Worm (Caenorhabditis elegans): ENCODE results near the gene Y75B12B.1.
A peak's percentile ranks its signal among the peaks of the same experiment; 100 is the strongest.

Gene Y75B12B.1

ce11 chrV:15136772-15137171, 47.7 kb upstream of the Y75B12B.1 start, which contains the start of gene aipl-1 (continued):
- TF ChIP-seq sdz-38 (tag; optimal IDR thresholded peaks at IDR 0.05) (no peak), B0261.1 (tag; optimal IDR thresholded peaks at IDR 0.05) (no peak), xnd-1 (tag; optimal IDR thresholded peaks at IDR 0.05) (no peak), T07F8.4 (tag; optimal IDR thresholded peaks at IDR 0.05) (no peak), unc-62 (GFP tag; optimal IDR thresholded peaks at IDR 0.05) (no peak), D2030.7 (GFP tag; IDR thresholded peaks at IDR 0.05) (peak; percentile 79), F33H1.4 (GFP tag; IDR thresholded peaks at IDR 0.05) (0 out of 2 replicates have a peak, but pooled peaks have one; percentile 31), F57A8.1 (GFP tag; optimal IDR thresholded peaks at IDR 0.05) (no peak), madf-6 (GFP tag; IDR thresholded peaks at IDR 0.05) (peak; percentile 40; the same call in 1 of the 2 replicates), lin-54 (GFP tag; optimal IDR thresholded peaks at IDR 0.05) (peak; percentile 62), hmg-1.2 (GFP tag; IDR thresholded peaks at IDR 0.05) (peak; percentile 98), hlh-26 (GFP tag; conservative IDR thresholded peaks at IDR 0.05) (no peak), ekl-4 (GFP tag; IDR thresholded peaks at IDR 0.05) (no peak), Y56A3A.18 (GFP tag; IDR thresholded peaks at IDR 0.05) (no peak), bed-1 (GFP tag; IDR thresholded peaks at IDR 0.05) (no peak), dox-1 (GFP tag; IDR thresholded peaks at IDR 0.05) (peak; percentile 73), zfh-2 (GFP tag; conservative IDR thresholded peaks at IDR 0.05) (no peak), mcd-1 (GFP tag; IDR thresholded peaks at IDR 0.05) (peak; percentile 90), ztf-18 (tag; optimal IDR thresholded peaks at IDR 0.05) (no peak), C17E4.6 (GFP tag; IDR thresholded peaks at IDR 0.05) (no peak), somi-1 (GFP tag; optimal IDR thresholded peaks at IDR 0.05) (no peak), ztf-28 (GFP tag; IDR thresholded peaks at IDR 0.05) (no peak), F39B2.1 (GFP tag; IDR thresholded peaks at IDR 0.05) (no peak), cebp-1 (GFP tag; IDR thresholded peaks at IDR 0.05) (0 out of 2 replicates have a peak, but pooled peaks have one; percentile 36), cebp-1 (tag; optimal IDR thresholded peaks at IDR 0.05) (no peak), attf-5 (GFP tag; optimal IDR thresholded peaks at IDR 0.05) (peak; percentile 73), lag-1 (GFP tag; IDR thresholded peaks at IDR 0.05) (no peak), efl-1 (GFP tag; optimal IDR thresholded peaks at IDR 0.05) (peak; percentile 61), ceh-27 (GFP tag; optimal IDR thresholded peaks at IDR 0.05) (peak; percentile 52), madf-10 (tag; optimal IDR thresholded peaks at IDR 0.05) (peak; percentile 8), dpff-1 (tag; optimal IDR thresholded peaks at IDR 0.05) (no peak), cebp-2 (GFP tag; IDR thresholded peaks at IDR 0.05) (no peak), B0019.2 (GFP tag; conservative IDR thresholded peaks at IDR 0.05) (0 out of 2 replicates have a peak, but pooled peaks have one; percentile 42), snpc-3.4 (tag; optimal IDR thresholded peaks at IDR 0.05) (peak; percentile 25), dpl-1 (GFP tag; optimal IDR thresholded peaks at IDR 0.05) (peak; percentile 7), egl-18 (GFP tag; IDR thresholded peaks at IDR 0.05) (no peak), madf-3 (GFP tag; IDR thresholded peaks at IDR 0.05) (no peak), egl-44 (GFP tag; IDR thresholded peaks at IDR 0.05) (no peak), attf-6 (GFP tag; IDR thresholded peaks at IDR 0.05) (no peak), sea-2 (GFP tag; IDR thresholded peaks at IDR 0.05) (no peak), lin-40 (tag; optimal IDR thresholded peaks at IDR 0.05) (no peak), rec-8 (tag; optimal IDR thresholded peaks at IDR 0.05) (no peak), ccch-3 (GFP tag; optimal IDR thresholded peaks at IDR 0.05) (no peak), hsf-1 (GFP tag; IDR thresholded peaks at IDR 0.05) (no peak; the same call in 1 of the 2 replicates), Y53F4B.3 (GFP tag; IDR thresholded peaks at IDR 0.05) (no peak), ztf-3 (GFP tag; optimal IDR thresholded peaks at IDR 0.05) (no peak), F37B4.10 (GFP tag; IDR thresholded peaks at IDR 0.05) (no peak), nhr-120 (GFP tag; IDR thresholded peaks at IDR 0.05) (no peak), egrh-3 (GFP tag; IDR thresholded peaks at IDR 0.05) (no peak), nhr-80 (tag; optimal IDR thresholded peaks at IDR 0.05) (peak; percentile 2)

Data from whole organism, young adult.